Fruit fly (Drosophila melanogaster) whole organism, embryonic: ENCODE results near the gene niki.

Experiments
- CG10147 ChIP-seq: fragments of 200-800 bp; sonication (Bioruptor generic); optimal IDR thresholded peaks from 2 replicates; lab custom pipeline; 2019; ENCODE audit warnings: missing biosample characterization, mild to moderate bottlenecking, missing genetic modification characterization, moderate library complexity
- CG10267 ChIP-seq: fragments of 200-800 bp; sonication (Bioruptor generic); optimal IDR thresholded peaks from 2 replicates; lab custom pipeline; 2018; ENCODE audit warnings: missing biosample characterization, mild to moderate bottlenecking, missing genetic modification characterization, moderate library complexity
- CG1233 ChIP-seq: fragments of 200-800 bp; sonication (Bioruptor generic); optimal IDR thresholded peaks from 4 replicates; lab custom pipeline; 2018; ENCODE audit warnings: missing biosample characterization, mild to moderate bottlenecking, missing genetic modification characterization
- CG13296 ChIP-seq: fragments of 200-800 bp; sonication (Bioruptor generic); optimal IDR thresholded peaks from 3 replicates; lab custom pipeline; 2018; ENCODE audit warnings: missing biosample characterization, mild to moderate bottlenecking, missing genetic modification characterization
- CG13424 ChIP-seq: fragments of 200-800 bp; sonication (Bioruptor generic); optimal IDR thresholded peaks from 2 replicates; lab custom pipeline; 2019; ENCODE audit warnings: missing biosample characterization, mild to moderate bottlenecking, missing genetic modification characterization, moderate library complexity
- CG15514 ChIP-seq: fragments of 200-800 bp; sonication (Bioruptor generic); optimal IDR thresholded peaks from 3 replicates; lab custom pipeline; 2017; ENCODE audit warnings: missing biosample characterization, missing genetic modification characterization, mild to moderate bottlenecking, moderate library complexity, missing genetic modification reagents
- CG17829 ChIP-seq: fragments of 200-800 bp; optimal IDR thresholded peaks from 2 replicates; lab custom pipeline; 2019; ENCODE audit warnings: missing biosample characterization, mild to moderate bottlenecking, missing genetic modification characterization, moderate library complexity
- CG2202 ChIP-seq: fragments of 200-800 bp; sonication (Bioruptor generic); optimal IDR thresholded peaks from 2 replicates; lab custom pipeline; 2018; ENCODE audit warnings: missing biosample characterization, mild to moderate bottlenecking, missing genetic modification characterization
- CG2712 ChIP-seq: fragments of 200-800 bp; optimal IDR thresholded peaks from 3 replicates; lab custom pipeline; 2019; ENCODE audit warnings: missing biosample characterization, mild to moderate bottlenecking, missing genetic modification characterization, moderate library complexity
- CG3281 ChIP-seq: fragments of 200-800 bp; sonication (Bioruptor generic); optimal IDR thresholded peaks from 3 replicates; lab custom pipeline; 2017; ENCODE audit warnings: missing biosample characterization, mild to moderate bottlenecking, missing genetic modification characterization
- CG3847 ChIP-seq: fragments of 200-800 bp; sonication (Bioruptor generic); IDR thresholded peaks from 2 replicates; pipeline ENCODE4 v1.3.6; 2022; ENCODE audit warnings: missing biosample characterization, missing genetic modification characterization
- CG6689 ChIP-seq: fragments of 200-800 bp; sonication (Bioruptor generic); IDR thresholded peaks from 2 replicates; pipeline ENCODE4 v1.3.6; 2022; ENCODE audit warnings: missing biosample characterization, missing genetic modification characterization
- CG7556 ChIP-seq: fragments of 200-800 bp; sonication (Bioruptor generic); optimal IDR thresholded peaks from 2 replicates; lab custom pipeline; 2017; ENCODE audit warnings: missing biosample characterization, mild to moderate bottlenecking, missing genetic modification characterization
- CG8388 ChIP-seq: fragments of 200-800 bp; sonication (Bioruptor generic); optimal IDR thresholded peaks from 2 replicates; lab custom pipeline; 2019; ENCODE audit warnings: missing biosample characterization, mild to moderate bottlenecking, missing genetic modification characterization, moderate library complexity
- CG8924 ChIP-seq: fragments of 200-800 bp; optimal IDR thresholded peaks from 3 replicates; lab custom pipeline; 2019; ENCODE audit warnings: missing biosample characterization, mild to moderate bottlenecking, missing genetic modification characterization, moderate library complexity
- CG9437 ChIP-seq: fragments of 200-800 bp; sonication (Bioruptor generic); optimal IDR thresholded peaks from 2 replicates; lab custom pipeline; 2018; ENCODE audit warnings: missing biosample characterization, mild to moderate bottlenecking, missing genetic modification characterization
- CoRest ChIP-seq: fragments of 200-800 bp; sonication (Bioruptor generic); optimal IDR thresholded peaks from 3 replicates; lab custom pipeline; 2018; ENCODE audit warnings: missing biosample characterization, mild to moderate bottlenecking, missing genetic modification characterization, moderate library complexity
- Fer1 ChIP-seq: fragments of 200-800 bp; sonication (Bioruptor generic); optimal IDR thresholded peaks from 2 replicates; lab custom pipeline; 2017; ENCODE audit warnings: missing biosample characterization, mild to moderate bottlenecking, missing genetic modification characterization
- HLH3B ChIP-seq: fragments of 200-800 bp; sonication (Bioruptor generic); IDR thresholded peaks from 2 replicates; pipeline ENCODE4 v1.3.6; 2022; ENCODE audit warnings: missing biosample characterization, missing genetic modification characterization
- MBD-R2 ChIP-seq: fragments of 200-800 bp; sonication (Bioruptor generic); IDR thresholded peaks from 2 replicates; pipeline ENCODE4 v1.3.6; 2022; ENCODE audit warnings: missing biosample characterization, missing genetic modification characterization
- Nf-YC ChIP-seq: fragments of 200-800 bp; optimal IDR thresholded peaks from 3 replicates; lab custom pipeline; 2019; ENCODE audit warnings: missing biosample characterization, mild to moderate bottlenecking, missing genetic modification characterization, moderate library complexity
- Oli ChIP-seq: fragments of 200-800 bp; sonication (Bioruptor generic); optimal IDR thresholded peaks from 2 replicates; lab custom pipeline; 2018; ENCODE audit warnings: missing biosample characterization, mild to moderate bottlenecking, missing genetic modification characterization, moderate library complexity
- PHDP ChIP-seq: fragments of 200-800 bp; sonication (Bioruptor generic); optimal IDR thresholded peaks from 3 replicates; lab custom pipeline; 2018; ENCODE audit warnings: missing biosample characterization, mild to moderate bottlenecking, missing genetic modification characterization, moderate library complexity
- Ptx1 ChIP-seq: fragments of 200-800 bp; sonication (Bioruptor generic); IDR thresholded peaks from 2 replicates; pipeline ENCODE4 v1.3.6; 2022; ENCODE audit warnings: missing biosample characterization, missing genetic modification characterization
- Trl ChIP-seq, 3 experiments: fragments of >200 bp in 2 of 3; fragments of 200-800 bp in 1 of 3; sonication (Bioruptor generic) in 1 of 3; optimal IDR thresholded peaks; 2 replicates in 1 of 3; 3 replicates in 2 of 3; lab custom pipeline; 2016 to 2017; ENCODE audit warnings: missing biosample characterization in 1 of 3, missing genetic modification characterization in 1 of 3
- al ChIP-seq: fragments of 200-800 bp; sonication (Bioruptor generic); IDR thresholded peaks from 2 replicates; pipeline ENCODE4 v1.3.6; 2022; ENCODE audit warnings: missing biosample characterization, missing genetic modification characterization
- bsh ChIP-seq, 2 experiments: fragments of 200-800 bp; sonication (Bioruptor generic); optimal IDR thresholded peaks; 2 replicates each; lab custom pipeline; 2017 to 2018; ENCODE audit warnings: mild to moderate bottlenecking in 2 of 2, missing biosample characterization in 2 of 2, missing genetic modification characterization in 2 of 2, moderate library complexity in 1 of 2
- cwo ChIP-seq: fragments of 200-800 bp; sonication (Bioruptor generic); optimal IDR thresholded peaks from 3 replicates; lab custom pipeline; 2017; ENCODE audit warnings: missing biosample characterization, missing genetic modification characterization, mild to moderate bottlenecking, moderate library complexity, missing genetic modification reagents
- gcm ChIP-seq: fragments of 200-800 bp; sonication (Bioruptor generic); optimal IDR thresholded peaks from 2 replicates; lab custom pipeline; 2019; ENCODE audit warnings: missing biosample characterization, mild to moderate bottlenecking, missing genetic modification characterization, moderate library complexity
- grau ChIP-seq: fragments of 200-800 bp; optimal IDR thresholded peaks from 3 replicates; lab custom pipeline; 2019; ENCODE audit warnings: missing biosample characterization, mild to moderate bottlenecking, missing genetic modification characterization, moderate library complexity
- hkb ChIP-seq, 2 experiments: fragments of 200-800 bp in 1 of 2; fragments of >200 bp in 1 of 2; sonication (Bioruptor generic) in 1 of 2; IDR thresholded peaks in 1 of 2; optimal IDR thresholded peaks in 1 of 2; 2 replicates each; pipeline versions ENCODE4 v1.3.6 to Lab custom; 2017 to 2022; ENCODE audit warnings: missing biosample characterization in 1 of 2, missing genetic modification characterization in 1 of 2
- kah ChIP-seq: fragments of 200-800 bp; sonication (Bioruptor generic); optimal IDR thresholded peaks from 2 replicates; lab custom pipeline; 2018; ENCODE audit warnings: missing biosample characterization, mild to moderate bottlenecking, missing genetic modification characterization
- lmd ChIP-seq: fragments of 200-800 bp; sonication (Bioruptor generic); IDR thresholded peaks from 2 replicates; pipeline ENCODE4 v1.3.6; 2022; ENCODE audit warnings: missing biosample characterization, missing genetic modification characterization
- nmo ChIP-seq: fragments of 200-800 bp; sonication (Bioruptor generic); optimal IDR thresholded peaks from 2 replicates; lab custom pipeline; 2018; ENCODE audit warnings: missing biosample characterization, mild to moderate bottlenecking, missing genetic modification characterization, moderate library complexity
- pan ChIP-seq, 4 experiments: fragments of >200 bp in 3 of 4; fragments of 200-800 bp in 1 of 4; sonication (Bioruptor generic) in 1 of 4; optimal IDR thresholded peaks in 3 of 4; IDR thresholded peaks in 1 of 4; 2 replicates each; pipeline versions ENCODE4 v1.3.6 to Lab custom; 2017 to 2022; ENCODE audit warnings: missing biosample characterization in 2 of 4, missing genetic modification characterization in 2 of 4, mixed read lengths in 1 of 4
- phol ChIP-seq: fragments of 200-800 bp; sonication (Bioruptor generic); optimal IDR thresholded peaks from 3 replicates; lab custom pipeline; 2018; ENCODE audit warnings: missing biosample characterization, mild to moderate bottlenecking, missing genetic modification characterization, moderate library complexity
- row ChIP-seq: fragments of 200-800 bp; sonication (Bioruptor generic); IDR thresholded peaks from 3 replicates; pipeline ENCODE4 v1.3.6; 2022; ENCODE audit warnings: missing biosample characterization, missing genetic modification characterization
- run ChIP-seq: fragments of 200-800 bp; sonication (Bioruptor generic); optimal IDR thresholded peaks from 3 replicates; lab custom pipeline; 2018; ENCODE audit warnings: missing biosample characterization, mild to moderate bottlenecking, missing genetic modification characterization
- salm ChIP-seq: fragments of 200-800 bp; sonication (Bioruptor generic); optimal IDR thresholded peaks from 2 replicates; lab custom pipeline; 2018; ENCODE audit warnings: missing biosample characterization, mild to moderate bottlenecking, missing genetic modification characterization
- sd ChIP-seq: fragments of 200-800 bp; sonication (Bioruptor generic); optimal IDR thresholded peaks from 3 replicates; lab custom pipeline; 2018; ENCODE audit warnings: missing biosample characterization, mild to moderate bottlenecking, missing genetic modification characterization, moderate library complexity
- slbo ChIP-seq: fragments of 200-800 bp; sonication (Bioruptor generic); IDR thresholded peaks from 2 replicates; pipeline ENCODE4 v1.3.6; 2022; ENCODE audit warnings: missing biosample characterization, missing genetic modification characterization
- slp2 ChIP-seq: fragments of 200-800 bp; sonication (Bioruptor generic); optimal IDR thresholded peaks from 2 replicates; lab custom pipeline; 2016; ENCODE audit warnings: missing biosample characterization, missing genetic modification characterization
- sna ChIP-seq: fragments of 200-800 bp; sonication (Bioruptor generic); IDR thresholded peaks from 2 replicates; pipeline ENCODE4 v1.3.6; 2022; ENCODE audit warnings: missing biosample characterization, missing genetic modification characterization; ENCODE audit not compliant: partially characterized antibody
- stc ChIP-seq: fragments of 200-800 bp; sonication (Bioruptor generic); IDR thresholded peaks from 2 replicates; pipeline ENCODE4 v1.3.6; 2022; ENCODE audit warnings: missing biosample characterization, missing genetic modification characterization
- sug ChIP-seq: fragments of 200-800 bp; optimal IDR thresholded peaks from 2 replicates; lab custom pipeline; 2019; ENCODE audit warnings: missing biosample characterization, mild to moderate bottlenecking, missing genetic modification characterization, moderate library complexity

Gene niki

dm6 chr3R:24799503-24799902, 25.9 kb downstream of the niki start, which contains the start of gene Ude (continued):
- no peak for TF ChIP-seq run (tag; lab: Kevin White, UChicago)
- no peak for TF ChIP-seq slp2 (GFP tag; lab: Kevin White, UChicago)
- TF ChIP-seq, all 482 proteins: peak for 26

- TF ChIP-seq CoRest (tag; lab: Kevin White, UChicago) = peak; percentile 29
- no peak for TF ChIP-seq CG3847
- peak; percentile 33 for TF ChIP-seq CG3281 (GFP tag; lab: Kevin White, UChicago)
- TF ChIP-seq CG9437 = peak; percentile 48
- TF ChIP-seq CG17829 = peak; percentile 44
- TF ChIP-seq CG2712 = peak; percentile 57
- TF ChIP-seq hkb (optimal IDR thresholded peaks at IDR 0.05; lab: Kevin White, UChicago) = no peak
- peak; percentile 15; the same call in 1 of the 2 replicates for TF ChIP-seq hkb (GFP tag; IDR thresholded peaks at IDR 0.05; lab: Robert Waterston, UW)
- peak; percentile 2 to 21 for TF ChIP-seq Trl (optimal IDR thresholded peaks at IDR 0.05; lab: Kevin White, UChicago)
- no peak for TF ChIP-seq Trl (GFP tag; optimal IDR thresholded peaks at IDR 0.05; lab: Kevin White, UChicago)
- peak; percentile 62 for TF ChIP-seq CG13424
- TF ChIP-seq Oli (tag; lab: Kevin White, UChicago) = peak; percentile 4
- 0 out of 2 replicates have a peak, but pooled peaks have one; percentile 15 for TF ChIP-seq lmd (GFP tag; lab: Robert Waterston, UW)
- TF ChIP-seq kah (GFP tag; lab: Kevin White, UChicago) = peak; percentile 1
- no peak for TF ChIP-seq sna
- peak; percentile 3 for TF ChIP-seq CG1233 (GFP tag; lab: Kevin White, UChicago)
- TF ChIP-seq CG15514 (GFP tag; lab: Kevin White, UChicago) = peak; percentile 12
- peak; percentile 19 for TF ChIP-seq CG10147 (GFP tag; lab: Kevin White, UChicago)
- peak; percentile 20 for TF ChIP-seq nmo (GFP tag; lab: Kevin White, UChicago)
- TF ChIP-seq CG8924 (tag; lab: Kevin White, UChicago) = peak; percentile 52
- TF ChIP-seq CG7556 (GFP tag; lab: Kevin White, UChicago) = peak; percentile 47
- no peak for TF ChIP-seq al (GFP tag; lab: Robert Waterston, UW)
- peak; percentile 27 for TF ChIP-seq phol (tag; lab: Kevin White, UChicago)
- peak in 1 of 2 experiments; percentile 15 for TF ChIP-seq bsh (GFP tag; optimal IDR thresholded peaks at IDR 0.05; lab: Kevin White, UChicago)
- TF ChIP-seq CG8388 (GFP tag; lab: Kevin White, UChicago) = no peak
- TF ChIP-seq gcm (GFP tag; lab: Kevin White, UChicago) = peak; percentile 48
- TF ChIP-seq Nf-YC (tag; lab: Kevin White, UChicago) = peak; percentile 57
- TF ChIP-seq PHDP (tag; lab: Kevin White, UChicago) = peak; percentile 68
- TF ChIP-seq cwo (GFP tag; lab: Kevin White, UChicago) = peak; percentile 19
- 0 out of 2 replicates have a peak, but pooled peaks have one; percentile 21 for TF ChIP-seq Ptx1
- 0 out of 2 replicates have a peak, but pooled peaks have one; percentile 12 for TF ChIP-seq slbo (GFP tag; lab: Robert Waterston, UW)
- TF ChIP-seq HLH3B (GFP tag; lab: Robert Waterston, UW) = peak; percentile 39; the same call in 1 of the 2 replicates
- TF ChIP-seq CG2202 (tag; lab: Kevin White, UChicago) = no peak
- TF ChIP-seq CG13296 (GFP tag; lab: Kevin White, UChicago) = peak; percentile 52
- TF ChIP-seq row (GFP tag; lab: Robert Waterston, UW) = peak; percentile 16; the same call in 1 of the 3 replicates
- TF ChIP-seq CG6689 (GFP tag; lab: Robert Waterston, UW) = peak; percentile 28; the same call in 1 of the 2 replicates
- TF ChIP-seq salm (tag; lab: Kevin White, UChicago) = peak; percentile 53
- TF ChIP-seq pan (optimal IDR thresholded peaks at IDR 0.05; lab: Kevin White, UChicago) = no peak
- peak in 1 of 2 experiments; percentile 32 for TF ChIP-seq pan (GFP tag; optimal IDR thresholded peaks at IDR 0.05 in 1 of 2, IDR thresholded peaks at IDR 0.05 in 1 of 2)
- TF ChIP-seq sd (tag; lab: Kevin White, UChicago) = peak; percentile 64
- peak; percentile 31; the same call in 1 of the 2 replicates for TF ChIP-seq stc (GFP tag; lab: Robert Waterston, UW)
- peak; percentile 51 for TF ChIP-seq grau (tag; lab: Kevin White, UChicago)
- TF ChIP-seq CG10267 (tag; lab: Kevin White, UChicago) = peak; percentile 29
- TF ChIP-seq Fer1 (GFP tag; lab: Kevin White, UChicago) = peak; percentile 5
- peak; percentile 4 for TF ChIP-seq sug
- TF ChIP-seq MBD-R2 (GFP tag; lab: Robert Waterston, UW) = no peak
Observed at dm6 chr3R:24798595-24798994, 26.9 kb downstream of the niki start.
